Worm (Caenorhabditis elegans): Measurements from ENCODE around the gene srw-85.

srw-85 gene

ce11 chrV:19421131-19421530, 9.8 kb downstream of the srw-85 start, which contains the start of gene C25F9.2:
TSS of gene C25F9.2 (plus strand) at chrV:19421471.
- TF ChIP-seq scrt-1 (GFP tag; IDR thresholded peaks at IDR 0.05): no peak
- TF ChIP-seq flt-1 (GFP tag; IDR thresholded peaks at IDR 0.05): no peak
- TF ChIP-seq tbx-37 (GFP tag; conservative IDR thresholded peaks at IDR 0.05): no peak
- TF ChIP-seq hmbx-1 (tag; optimal IDR thresholded peaks at IDR 0.05): no peak
- TF ChIP-seq B0310.2 (tag; optimal IDR thresholded peaks at IDR 0.05): no peak
- TF ChIP-seq ama-1 (optimal IDR thresholded peaks at IDR 0.05): no peak
- no peak for TF ChIP-seq tra-4 (tag; optimal IDR thresholded peaks at IDR 0.05)
- no peak for TF ChIP-seq pes-1 (GFP tag; IDR thresholded peaks at IDR 0.05)
- no peak for TF ChIP-seq sea-1 (GFP tag; conservative IDR thresholded peaks at IDR 0.05)
- TF ChIP-seq hmg-4 (GFP tag; optimal IDR thresholded peaks at IDR 0.05): no peak
- no peak for TF ChIP-seq tbx-11 (GFP tag; IDR thresholded peaks at IDR 0.05)
- no peak for TF ChIP-seq aly-1 (tag; optimal IDR thresholded peaks at IDR 0.05)
- no peak for TF ChIP-seq F13C5.2 (tag; optimal IDR thresholded peaks at IDR 0.05)
- TF ChIP-seq ets-7 (tag; optimal IDR thresholded peaks at IDR 0.05): no peak
- no peak for TF ChIP-seq hnd-1 (tag; optimal IDR thresholded peaks at IDR 0.05)
- TF ChIP-seq ceh-13 (GFP tag; optimal IDR thresholded peaks at IDR 0.05): no peak

ce11 chrV:19417836-19418235, 13.1 kb downstream of the srw-85 start, which contains the start of gene C25F9.15:
TSS of gene C25F9.15 (plus strand) at chrV:19418136.
- no peak for TF ChIP-seq ceh-13 (GFP tag; optimal IDR thresholded peaks at IDR 0.05)
- TF ChIP-seq ets-7 (tag; optimal IDR thresholded peaks at IDR 0.05): no peak
- TF ChIP-seq ama-1 (optimal IDR thresholded peaks at IDR 0.05): no peak
- no peak for TF ChIP-seq sea-1 (GFP tag; conservative IDR thresholded peaks at IDR 0.05)
- no peak for TF ChIP-seq flt-1 (GFP tag; IDR thresholded peaks at IDR 0.05)
- TF ChIP-seq hnd-1 (tag; optimal IDR thresholded peaks at IDR 0.05): no peak
- TF ChIP-seq pes-1 (GFP tag; IDR thresholded peaks at IDR 0.05): no peak
- no peak for TF ChIP-seq hmbx-1 (tag; optimal IDR thresholded peaks at IDR 0.05)
- no peak for TF ChIP-seq B0310.2 (tag; optimal IDR thresholded peaks at IDR 0.05)
- no peak for TF ChIP-seq hmg-4 (GFP tag; optimal IDR thresholded peaks at IDR 0.05)
- no peak for TF ChIP-seq scrt-1 (GFP tag; IDR thresholded peaks at IDR 0.05)
- TF ChIP-seq aly-1 (tag; optimal IDR thresholded peaks at IDR 0.05): no peak
- TF ChIP-seq ceh-36 (tag; optimal IDR thresholded peaks at IDR 0.05): no peak
- no peak for TF ChIP-seq F13C5.2 (tag; optimal IDR thresholded peaks at IDR 0.05)
- no peak for TF ChIP-seq tbx-11 (GFP tag; IDR thresholded peaks at IDR 0.05)
- no peak for TF ChIP-seq tbx-37 (GFP tag; conservative IDR thresholded peaks at IDR 0.05)
- no peak for TF ChIP-seq tra-4 (tag; optimal IDR thresholded peaks at IDR 0.05)

ce11 chrV:19416475-19416874, 14.5 kb downstream of the srw-85 start, which contains the start of the genes C25F9.4 and C25F9.9:
TSS of gene C25F9.4 (minus strand) at chrV:19416575.
TSS of gene C25F9.9 (plus strand) at chrV:19416611.
- TF ChIP-seq sea-1 (GFP tag; conservative IDR thresholded peaks at IDR 0.05) (no peak), pes-1 (GFP tag; IDR thresholded peaks at IDR 0.05) (no peak)

ce11 chrV:19410663-19411062, 20.3 kb downstream of the srw-85 start, which contains the start of gene C25F9.5:
TSS of gene C25F9.5 (minus strand) at chrV:19410857.
- TF ChIP-seq hnd-1 (tag; optimal IDR thresholded peaks at IDR 0.05): no peak
- TF ChIP-seq flt-1 (GFP tag; IDR thresholded peaks at IDR 0.05): no peak
- TF ChIP-seq tbx-11 (GFP tag; IDR thresholded peaks at IDR 0.05): no peak
- TF ChIP-seq ets-7 (tag; optimal IDR thresholded peaks at IDR 0.05): no peak
- TF ChIP-seq scrt-1 (GFP tag; IDR thresholded peaks at IDR 0.05): no peak
- no peak for TF ChIP-seq ama-1 (optimal IDR thresholded peaks at IDR 0.05)
- TF ChIP-seq ceh-36 (tag; optimal IDR thresholded peaks at IDR 0.05): no peak
- TF ChIP-seq hmg-4 (GFP tag; optimal IDR thresholded peaks at IDR 0.05): no peak
- TF ChIP-seq tbx-37 (GFP tag; conservative IDR thresholded peaks at IDR 0.05): no peak
- TF ChIP-seq sea-1 (GFP tag; conservative IDR thresholded peaks at IDR 0.05): no peak
- TF ChIP-seq pes-1 (GFP tag; IDR thresholded peaks at IDR 0.05): no peak
- TF ChIP-seq F13C5.2 (tag; optimal IDR thresholded peaks at IDR 0.05): no peak
- no peak for TF ChIP-seq B0310.2 (tag; optimal IDR thresholded peaks at IDR 0.05)
- TF ChIP-seq tra-4 (tag; optimal IDR thresholded peaks at IDR 0.05): no peak
- TF ChIP-seq aly-1 (tag; optimal IDR thresholded peaks at IDR 0.05): no peak
- no peak for TF ChIP-seq hmbx-1 (tag; optimal IDR thresholded peaks at IDR 0.05)
- no peak for TF ChIP-seq ceh-13 (GFP tag; optimal IDR thresholded peaks at IDR 0.05)

ce11 chrV:19405276-19405815, 25.6 kb downstream of the srw-85 start, which contains the start of the genes C25F9.6 and C25F9.10:
TSS of gene C25F9.6 (minus strand) at chrV:19405326.
TSS of gene C25F9.10 (plus strand) at chrV:19405729.
- no peak for TF ChIP-seq ama-1 (optimal IDR thresholded peaks at IDR 0.05)
- TF ChIP-seq ceh-13 (GFP tag; optimal IDR thresholded peaks at IDR 0.05): no peak
- TF ChIP-seq scrt-1 (GFP tag; IDR thresholded peaks at IDR 0.05): no peak
- TF ChIP-seq B0310.2 (tag; optimal IDR thresholded peaks at IDR 0.05): no peak
- no peak for TF ChIP-seq ets-7 (tag; optimal IDR thresholded peaks at IDR 0.05)
- TF ChIP-seq sea-1 (GFP tag; conservative IDR thresholded peaks at IDR 0.05): no peak
- no peak for TF ChIP-seq F13C5.2 (tag; optimal IDR thresholded peaks at IDR 0.05)
- no peak for TF ChIP-seq tbx-37 (GFP tag; conservative IDR thresholded peaks at IDR 0.05)

ce11 chrV:19403619-19404018, 27.3 kb downstream of the srw-85 start:
- TF ChIP-seq ceh-36 (tag; optimal IDR thresholded peaks at IDR 0.05) (no peak), tra-4 (tag; optimal IDR thresholded peaks at IDR 0.05) (no peak), pes-1 (GFP tag; IDR thresholded peaks at IDR 0.05) (no peak), scrt-1 (GFP tag; IDR thresholded peaks at IDR 0.05) (no peak), B0310.2 (tag; optimal IDR thresholded peaks at IDR 0.05) (no peak), tbx-11 (GFP tag; IDR thresholded peaks at IDR 0.05) (no peak), flt-1 (GFP tag; IDR thresholded peaks at IDR 0.05) (no peak), aly-1 (tag; optimal IDR thresholded peaks at IDR 0.05) (no peak), sea-1 (GFP tag; conservative IDR thresholded peaks at IDR 0.05) (no peak), hmbx-1 (tag; optimal IDR thresholded peaks at IDR 0.05) (no peak), ceh-13 (GFP tag; optimal IDR thresholded peaks at IDR 0.05) (no peak), ama-1 (optimal IDR thresholded peaks at IDR 0.05) (no peak), hnd-1 (tag; optimal IDR thresholded peaks at IDR 0.05) (no peak), tbx-37 (GFP tag; conservative IDR thresholded peaks at IDR 0.05) (no peak), ets-7 (tag; optimal IDR thresholded peaks at IDR 0.05) (no peak), hmg-4 (GFP tag; optimal IDR thresholded peaks at IDR 0.05) (no peak), F13C5.2 (tag; optimal IDR thresholded peaks at IDR 0.05) (no peak)

- TF ChIP-seq B0310.2 (tag; optimal IDR thresholded peaks at IDR 0.05) (no peak), hnd-1 (tag; optimal IDR thresholded peaks at IDR 0.05) (no peak), ceh-13 (GFP tag; optimal IDR thresholded peaks at IDR 0.05) (no peak), tbx-11 (GFP tag; IDR thresholded peaks at IDR 0.05) (no peak), tbx-37 (GFP tag; conservative IDR thresholded peaks at IDR 0.05) (no peak), tra-4 (tag; optimal IDR thresholded peaks at IDR 0.05) (no peak), aly-1 (tag; optimal IDR thresholded peaks at IDR 0.05) (no peak), ama-1 (optimal IDR thresholded peaks at IDR 0.05) (no peak), ceh-36 (tag; optimal IDR thresholded peaks at IDR 0.05) (no peak), F13C5.2 (tag; optimal IDR thresholded peaks at IDR 0.05) (no peak), sea-1 (GFP tag; conservative IDR thresholded peaks at IDR 0.05) (no peak), hmbx-1 (tag; optimal IDR thresholded peaks at IDR 0.05) (no peak), ets-7 (tag; optimal IDR thresholded peaks at IDR 0.05) (no peak), pes-1 (GFP tag; IDR thresholded peaks at IDR 0.05) (no peak), scrt-1 (GFP tag; IDR thresholded peaks at IDR 0.05) (no peak), flt-1 (GFP tag; IDR thresholded peaks at IDR 0.05) (no peak), hmg-4 (GFP tag; optimal IDR thresholded peaks at IDR 0.05) (no peak)
Measured at ce11 chrV:19402855-19403254, 28.1 kb downstream of the srw-85 start, which contains the start of gene C25F9.12. TSS of gene C25F9.12 (minus strand) at chrV:19402955.
